Fruit fly (Drosophila melanogaster): Measurements from ENCODE around the gene CG5131.

Gene CG5131

DNA sequence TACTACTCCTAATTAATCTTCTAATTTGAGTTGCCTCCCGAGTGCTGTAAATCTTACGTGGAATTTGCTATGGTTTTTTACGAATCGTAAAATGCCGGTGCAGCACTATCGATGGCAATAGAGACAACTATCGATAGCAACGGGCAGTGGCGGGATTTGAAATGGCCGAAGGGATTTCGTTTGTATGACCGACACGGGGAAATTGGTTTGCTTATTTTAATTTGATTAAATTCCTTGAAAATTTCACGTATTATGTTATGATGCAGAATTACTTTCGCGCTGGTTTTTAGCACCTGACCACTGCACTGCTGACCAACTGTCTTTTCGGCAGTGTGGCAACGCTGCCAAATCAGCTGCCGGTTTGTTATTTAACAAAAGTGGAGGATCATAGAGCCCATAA, at the start of gene CG5131, which contains the start of gene GCS2beta (continued):
- peak; percentile 50 for TF ChIP-seq CG5180 (GFP tag; optimal IDR thresholded peaks at IDR 0.05)
- peak; percentile 97 for TF ChIP-seq shn (GFP tag; optimal IDR thresholded peaks at IDR 0.05)
- peak; percentile 95 for TF ChIP-seq CG16863 (GFP tag; optimal IDR thresholded peaks at IDR 0.05)
- TF ChIP-seq CG15011 (GFP tag; optimal IDR thresholded peaks at IDR 0.05), result peak; percentile 70
- TF ChIP-seq CG2129 (GFP tag; IDR thresholded peaks at IDR 0.05; ENCODE audit: partially characterized antibody), result peak; percentile 84
- peak; percentile 23 for TF ChIP-seq cad (GFP tag; optimal IDR thresholded peaks at IDR 0.05)
- TF ChIP-seq Eip74EF (GFP tag; optimal IDR thresholded peaks at IDR 0.05), result peak in 1 of 2 experiments; percentile 39
- TF ChIP-seq CG34224 (GFP tag; IDR thresholded peaks at IDR 0.05; ENCODE audit: partially characterized antibody), result peak; percentile 90
- TF ChIP-seq ken (GFP tag; IDR thresholded peaks at IDR 0.05), result peak; percentile 94
- TF ChIP-seq al (GFP tag; IDR thresholded peaks at IDR 0.05), result peak; percentile 94
- TF ChIP-seq fd3F (GFP tag; optimal IDR thresholded peaks at IDR 0.05), result peak; percentile 90
- peak; percentile 69 for TF ChIP-seq CG10274 (GFP tag; optimal IDR thresholded peaks at IDR 0.05)
- no peak for TF ChIP-seq Dfd (GFP tag; optimal IDR thresholded peaks at IDR 0.05)
- TF ChIP-seq CG4854 (GFP tag; optimal IDR thresholded peaks at IDR 0.05), result peak; percentile 91
- TF ChIP-seq CG8944 (GFP tag; optimal IDR thresholded peaks at IDR 0.05), result peak; percentile 97
- TF ChIP-seq bbx (GFP tag; IDR thresholded peaks at IDR 0.05; ENCODE audit: partially characterized antibody), result peak; percentile 77
- peak; percentile 80 for TF ChIP-seq B-H2 (GFP tag; optimal IDR thresholded peaks at IDR 0.05)
- peak; percentile 97 for TF ChIP-seq CG11456 (GFP tag; IDR thresholded peaks at IDR 0.05)
- peak; percentile 82 for TF ChIP-seq CG12236 (GFP tag; optimal IDR thresholded peaks at IDR 0.05)
- TF ChIP-seq dmrt99B (tag; optimal IDR thresholded peaks at IDR 0.05), result peak; percentile 84
- peak; percentile 84 for TF ChIP-seq CG7987 (GFP tag; optimal IDR thresholded peaks at IDR 0.05)
- TF ChIP-seq disco-r (GFP tag; optimal IDR thresholded peaks at IDR 0.05), result peak; percentile 88
- TF ChIP-seq usp (GFP tag; optimal IDR thresholded peaks at IDR 0.05), result no peak
- TF ChIP-seq Mad (GFP tag; optimal IDR thresholded peaks at IDR 0.05), result peak; percentile 97
- peak; percentile 61 for TF ChIP-seq CG9797 (GFP tag; optimal IDR thresholded peaks at IDR 0.05)
- TF ChIP-seq corto (GFP tag; optimal IDR thresholded peaks at IDR 0.05), result peak; percentile 48
- TF ChIP-seq CG9609 (GFP tag; optimal IDR thresholded peaks at IDR 0.05), result peak; percentile 97
- no peak for TF ChIP-seq CG1832 (GFP tag; optimal IDR thresholded peaks at IDR 0.05)
- TF ChIP-seq CG1603 (tag; optimal IDR thresholded peaks at IDR 0.05), result peak; percentile 97
- peak; percentile 88 for TF ChIP-seq CG11560 (tag; IDR thresholded peaks at IDR 0.05)
- TF ChIP-seq peb (GFP tag; IDR thresholded peaks at IDR 0.05), result peak; percentile 85
- peak; percentile 78 for TF ChIP-seq CG6813 (GFP tag; optimal IDR thresholded peaks at IDR 0.05)
- TF ChIP-seq zfh2 (GFP tag; optimal IDR thresholded peaks at IDR 0.05), result peak; percentile 98
- TF ChIP-seq ssp (GFP tag; IDR thresholded peaks at IDR 0.05), result peak; percentile 86
- peak; percentile 96 for TF ChIP-seq Sry-δ (GFP tag; optimal IDR thresholded peaks at IDR 0.05)
- TF ChIP-seq CG2712 (tag; optimal IDR thresholded peaks at IDR 0.05), result peak; percentile 90
- TF ChIP-seq BEAF-32 (GFP tag; optimal IDR thresholded peaks at IDR 0.05), result peak; percentile 95
- TF ChIP-seq vvl (GFP tag; IDR thresholded peaks at IDR 0.05), result peak; percentile 95
- TF ChIP-seq CG3065 (GFP tag; optimal IDR thresholded peaks at IDR 0.05), result peak; percentile 84
- peak; percentile 88 for TF ChIP-seq dm (GFP tag; optimal IDR thresholded peaks at IDR 0.05)
- TF ChIP-seq CG3726 (GFP tag; IDR thresholded peaks at IDR 0.05), result peak; percentile 87; the same call in 2 of the 3 replicates
- TF ChIP-seq wek (GFP tag; optimal IDR thresholded peaks at IDR 0.05), result peak; percentile 72
- TF ChIP-seq NK7.1 (GFP tag; optimal IDR thresholded peaks at IDR 0.05), result peak; percentile 84
- TF ChIP-seq her (GFP tag; optimal IDR thresholded peaks at IDR 0.05), result peak; percentile 92
- TF ChIP-seq Stat92E (GFP tag; optimal IDR thresholded peaks at IDR 0.05), result peak in 1 of 3 experiments; percentile 2
- peak; percentile 88 for TF ChIP-seq da (GFP tag; optimal IDR thresholded peaks at IDR 0.05)
- TF ChIP-seq sisA (GFP tag; IDR thresholded peaks at IDR 0.05), result peak; percentile 95
- TF ChIP-seq Adf1 (GFP tag; IDR thresholded peaks at IDR 0.05), result peak; percentile 74
- TF ChIP-seq CG13287 (GFP tag; IDR thresholded peaks at IDR 0.05; ENCODE audit: partially characterized antibody), result peak; percentile 96
- TF ChIP-seq ro (GFP tag; IDR thresholded peaks at IDR 0.05), result peak; percentile 75
